Fruit fly (Drosophila melanogaster) Kc167 (cell line): ENCODE results near the gene CG33494.

ENCODE experiments used
- Myc ChIP-seq: fragments of >200 bp; optimal IDR thresholded peaks from 2 replicates; lab custom pipeline; 2017; ENCODE audit warnings: missing external identifiers
- h ChIP-seq: fragments of >200 bp; optimal IDR thresholded peaks from 3 replicates; lab custom pipeline; 2018; ENCODE audit warnings: missing external identifiers

DNA sequence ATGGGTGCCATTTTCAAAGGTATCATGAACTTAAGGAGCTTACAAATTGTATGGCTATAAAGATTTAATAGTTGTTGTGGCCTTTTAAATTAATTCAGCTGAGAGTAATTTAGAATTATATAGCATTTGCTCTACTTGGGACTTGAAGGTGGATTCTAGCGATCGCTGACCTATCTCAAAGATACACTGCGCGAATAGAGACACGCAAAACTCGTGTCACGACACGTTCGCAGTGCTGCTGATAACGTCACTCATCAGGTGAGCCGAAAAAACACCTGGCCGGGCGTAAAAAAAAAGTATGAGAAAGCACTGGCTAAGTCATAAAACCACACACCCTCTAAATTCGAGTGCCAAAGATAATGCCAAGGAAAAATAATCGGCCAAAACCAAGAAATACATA, 5.3 kb downstream of the CG33494 start:
- TF ChIP-seq h (lab: Kevin White, UChicago) (no peak), Myc (lab: Kevin White, UChicago) (no peak)
